Fruit fly (Drosophila melanogaster) whole organism, embryonic: ENCODE results near the gene Zwilch.

ENCODE experiments used
- Bgb ChIP-seq: fragments of 200-800 bp; sonication (Bioruptor generic); IDR thresholded peaks from 2 replicates; pipeline ENCODE4 v1.3.6; 2022; ENCODE audit warnings: missing biosample characterization, missing genetic modification characterization; ENCODE audit not compliant: partially characterized antibody
- CG10274 ChIP-seq: fragments of 200-800 bp; sonication (Bioruptor generic); optimal IDR thresholded peaks from 3 replicates; lab custom pipeline; 2017; ENCODE audit warnings: missing biosample characterization, mild to moderate bottlenecking, missing genetic modification characterization
- CG11085 ChIP-seq: fragments of 200-800 bp; sonication (Bioruptor generic); IDR thresholded peaks from 2 replicates; pipeline ENCODE4 v1.3.6; 2022; ENCODE audit warnings: missing biosample characterization, missing genetic modification characterization
- CG12744 ChIP-seq: fragments of 200-800 bp; sonication (Bioruptor generic); optimal IDR thresholded peaks from 2 replicates; lab custom pipeline; 2016; ENCODE audit warnings: missing biosample characterization, missing genetic modification characterization
- CG13424 ChIP-seq: fragments of 200-800 bp; sonication (Bioruptor generic); optimal IDR thresholded peaks from 2 replicates; lab custom pipeline; 2019; ENCODE audit warnings: missing biosample characterization, mild to moderate bottlenecking, missing genetic modification characterization, moderate library complexity
- CG13624 ChIP-seq: fragments of 200-800 bp; sonication (Bioruptor generic); optimal IDR thresholded peaks from 2 replicates; lab custom pipeline; 2016; ENCODE audit warnings: missing biosample characterization, missing genetic modification characterization
- CG13894 ChIP-seq: fragments of 200-800 bp; sonication (Bioruptor generic); optimal IDR thresholded peaks from 3 replicates; lab custom pipeline; 2018; ENCODE audit warnings: missing biosample characterization, mild to moderate bottlenecking, missing genetic modification characterization, moderate library complexity
- CG15269 ChIP-seq: fragments of 200-800 bp; sonication (Bioruptor generic); optimal IDR thresholded peaks from 2 replicates; lab custom pipeline; 2018; ENCODE audit warnings: missing biosample characterization, mild to moderate bottlenecking, missing genetic modification characterization, moderate library complexity
- CG17829 ChIP-seq: fragments of 200-800 bp; optimal IDR thresholded peaks from 2 replicates; lab custom pipeline; 2019; ENCODE audit warnings: missing biosample characterization, mild to moderate bottlenecking, missing genetic modification characterization, moderate library complexity
- CG18476 ChIP-seq: fragments of 200-800 bp; sonication (Bioruptor generic); optimal IDR thresholded peaks from 2 replicates; lab custom pipeline; 2016; ENCODE audit warnings: missing biosample characterization, mild to moderate bottlenecking, missing genetic modification characterization
- CG18599 ChIP-seq: fragments of 200-800 bp; sonication (Bioruptor generic); optimal IDR thresholded peaks from 3 replicates; lab custom pipeline; 2017; ENCODE audit warnings: missing biosample characterization, missing genetic modification characterization, mild to moderate bottlenecking, moderate library complexity, missing genetic modification reagents
- CG2129 ChIP-seq: fragments of 200-800 bp; sonication (Bioruptor generic); IDR thresholded peaks from 2 replicates; pipeline ENCODE4 v1.3.6; 2022; ENCODE audit warnings: missing biosample characterization, missing genetic modification characterization; ENCODE audit not compliant: partially characterized antibody
- CG2875 ChIP-seq: fragments of 200-800 bp; sonication (Bioruptor generic); optimal IDR thresholded peaks from 2 replicates; lab custom pipeline; 2017; ENCODE audit warnings: missing biosample characterization, mild to moderate bottlenecking, missing genetic modification characterization, missing genetic modification reagents
- CG31224 ChIP-seq: fragments of 200-800 bp; sonication (Bioruptor generic); IDR thresholded peaks from 2 replicates; pipeline ENCODE4 v1.3.6; 2022; ENCODE audit warnings: missing biosample characterization, missing genetic modification characterization
- CG32767 ChIP-seq: fragments of 200-800 bp; sonication (Bioruptor generic); IDR thresholded peaks from 2 replicates; pipeline ENCODE4 v1.3.6; 2022; ENCODE audit warnings: missing biosample characterization, missing genetic modification characterization
- CG3838 ChIP-seq: fragments of 200-800 bp; sonication (Bioruptor generic); optimal IDR thresholded peaks from 3 replicates; lab custom pipeline; 2016; ENCODE audit warnings: missing biosample characterization, missing genetic modification characterization
- CG6654 ChIP-seq: fragments of 200-800 bp; sonication (Bioruptor generic); optimal IDR thresholded peaks from 2 replicates; lab custom pipeline; 2017; ENCODE audit warnings: missing biosample characterization, mild to moderate bottlenecking, missing genetic modification characterization
- CG7357 ChIP-seq: fragments of 200-800 bp; sonication (Bioruptor generic); IDR thresholded peaks from 3 replicates; pipeline ENCODE4 v1.3.6; 2022; ENCODE audit warnings: missing biosample characterization, missing genetic modification characterization
- CG7372 ChIP-seq: fragments of 200-800 bp; sonication (Bioruptor generic); IDR thresholded peaks from 2 replicates; pipeline ENCODE4 v1.3.6; 2022; ENCODE audit warnings: missing biosample characterization, missing genetic modification characterization
- CG7963 ChIP-seq: fragments of 200-800 bp; sonication (Bioruptor generic); IDR thresholded peaks from 3 replicates; pipeline ENCODE4 v1.3.6; 2022; ENCODE audit warnings: missing biosample characterization, missing genetic modification characterization; ENCODE audit not compliant: partially characterized antibody
- CG8359 ChIP-seq: fragments of 200-800 bp; sonication (Bioruptor generic); optimal IDR thresholded peaks from 2 replicates; lab custom pipeline; 2017; ENCODE audit warnings: missing biosample characterization, mild to moderate bottlenecking, missing genetic modification characterization, borderline replicate concordance
- CG8765 ChIP-seq: fragments of 200-800 bp; sonication (Bioruptor generic); IDR thresholded peaks from 2 replicates; pipeline ENCODE4 v1.3.6; 2022; ENCODE audit warnings: missing biosample characterization, missing genetic modification characterization
- CG8924 ChIP-seq: fragments of 200-800 bp; optimal IDR thresholded peaks from 3 replicates; lab custom pipeline; 2019; ENCODE audit warnings: missing biosample characterization, mild to moderate bottlenecking, missing genetic modification characterization, moderate library complexity
- CG9727 ChIP-seq: fragments of 200-800 bp; sonication (Bioruptor generic); optimal IDR thresholded peaks from 3 replicates; lab custom pipeline; 2017; ENCODE audit warnings: missing biosample characterization, mild to moderate bottlenecking, missing genetic modification characterization
- Dll ChIP-seq: fragments of 200-800 bp; sonication (Bioruptor generic); IDR thresholded peaks from 4 replicates; pipeline ENCODE4 v1.3.6; 2022; ENCODE audit warnings: missing biosample characterization, missing genetic modification characterization; ENCODE audit not compliant: partially characterized antibody
- Elba2 ChIP-seq: fragments of 200-800 bp; sonication (Bioruptor generic); optimal IDR thresholded peaks from 3 replicates; lab custom pipeline; 2016; ENCODE audit warnings: missing biosample characterization, missing genetic modification characterization
- Hand ChIP-seq: fragments of 200-800 bp; sonication (Bioruptor generic); optimal IDR thresholded peaks from 2 replicates; lab custom pipeline; 2017; ENCODE audit warnings: mild to moderate bottlenecking, missing biosample characterization, missing genetic modification reagents, missing genetic modification characterization
- Hmr ChIP-seq: fragments of 200-800 bp; sonication (Bioruptor generic); optimal IDR thresholded peaks from 3 replicates; lab custom pipeline; 2017; ENCODE audit warnings: mild to moderate bottlenecking, missing biosample characterization, missing genetic modification reagents, missing genetic modification characterization
- Myb ChIP-seq: fragments of 200-800 bp; sonication (Bioruptor generic); optimal IDR thresholded peaks from 2 replicates; lab custom pipeline; 2016; ENCODE audit warnings: missing biosample characterization, missing genetic modification characterization
- NC2β ChIP-seq: fragments of 200-800 bp; sonication (Bioruptor generic); optimal IDR thresholded peaks from 2 replicates; lab custom pipeline; 2016; ENCODE audit warnings: missing biosample characterization, missing genetic modification characterization
- Sox100B ChIP-seq: fragments of 200-800 bp; sonication (Bioruptor generic); optimal IDR thresholded peaks from 3 replicates; lab custom pipeline; 2018; ENCODE audit warnings: missing biosample characterization, mild to moderate bottlenecking, missing genetic modification characterization
- crp ChIP-seq, 2 experiments: fragments of 200-800 bp; sonication (Bioruptor generic); optimal IDR thresholded peaks; 2 replicates in 1 of 2; 3 replicates in 1 of 2; lab custom pipeline; 2017; ENCODE audit warnings: missing biosample characterization in 2 of 2, missing genetic modification characterization in 2 of 2, mild to moderate bottlenecking in 1 of 2, moderate library complexity in 1 of 2
- dm ChIP-seq: fragments of 200-800 bp; sonication (Bioruptor generic); optimal IDR thresholded peaks from 3 replicates; lab custom pipeline; 2016; ENCODE audit warnings: missing biosample characterization, missing genetic modification characterization
- gfzf ChIP-seq: fragments of 200-800 bp; sonication (Bioruptor generic); optimal IDR thresholded peaks from 2 replicates; lab custom pipeline; 2016; ENCODE audit warnings: missing biosample characterization, mild to moderate bottlenecking, missing genetic modification characterization, moderate library complexity
- gro ChIP-seq: fragments of 200-800 bp; sonication (Bioruptor generic); optimal IDR thresholded peaks from 2 replicates; lab custom pipeline; 2016; ENCODE audit warnings: missing biosample characterization, missing genetic modification characterization
- hth ChIP-seq: fragments of >200 bp; optimal IDR thresholded peaks from 2 replicates; lab custom pipeline; 2017; ENCODE audit warnings: inconsistent platforms
- ind ChIP-seq: fragments of 200-800 bp; sonication (Bioruptor generic); optimal IDR thresholded peaks from 3 replicates; lab custom pipeline; 2016; ENCODE audit warnings: missing biosample characterization, missing genetic modification characterization
- kay ChIP-seq: fragments of 200-800 bp; sonication (Bioruptor generic); optimal IDR thresholded peaks from 2 replicates; lab custom pipeline; 2016; ENCODE audit warnings: missing biosample characterization, missing genetic modification characterization
- lab ChIP-seq: fragments of 200-800 bp; sonication (Bioruptor generic); optimal IDR thresholded peaks from 3 replicates; lab custom pipeline; 2017; ENCODE audit warnings: missing biosample characterization, missing genetic modification characterization, mild to moderate bottlenecking, moderate library complexity, missing genetic modification reagents
- nerfin-2 ChIP-seq: fragments of 200-800 bp; sonication (Bioruptor generic); IDR thresholded peaks from 2 replicates; pipeline ENCODE4 v1.3.6; 2022; ENCODE audit warnings: missing biosample characterization, missing genetic modification characterization; ENCODE audit not compliant: partially characterized antibody
- p53 ChIP-seq: fragments of 200-800 bp; sonication (Bioruptor generic); optimal IDR thresholded peaks from 2 replicates; lab custom pipeline; 2016; ENCODE audit warnings: missing biosample characterization, missing genetic modification characterization
- pita ChIP-seq: fragments of 200-800 bp; sonication (Bioruptor generic); optimal IDR thresholded peaks from 2 replicates; lab custom pipeline; 2017; ENCODE audit warnings: missing biosample characterization, mild to moderate bottlenecking, missing genetic modification characterization
- scrt ChIP-seq: fragments of 200-800 bp; sonication (Bioruptor generic); optimal IDR thresholded peaks from 2 replicates; lab custom pipeline; 2018; ENCODE audit warnings: missing biosample characterization, mild to moderate bottlenecking, missing genetic modification characterization, moderate library complexity
- sisA ChIP-seq: fragments of 200-800 bp; sonication (Bioruptor generic); IDR thresholded peaks from 2 replicates; pipeline ENCODE4 v1.3.6; 2022; ENCODE audit warnings: missing biosample characterization, missing genetic modification characterization
- slbo ChIP-seq: fragments of 200-800 bp; sonication (Bioruptor generic); IDR thresholded peaks from 2 replicates; pipeline ENCODE4 v1.3.6; 2022; ENCODE audit warnings: missing biosample characterization, missing genetic modification characterization
- so ChIP-seq: fragments of 200-800 bp; sonication (Bioruptor generic); IDR thresholded peaks from 3 replicates; pipeline ENCODE4 v1.3.6; 2022; ENCODE audit warnings: missing biosample characterization, missing genetic modification characterization
- tup ChIP-seq: fragments of 200-800 bp; sonication (Bioruptor generic); optimal IDR thresholded peaks from 2 replicates; lab custom pipeline; 2016; ENCODE audit warnings: missing biosample characterization, mild to moderate bottlenecking, missing genetic modification characterization, moderate library complexity
- tx ChIP-seq: fragments of 200-800 bp; sonication (Bioruptor generic); optimal IDR thresholded peaks from 2 replicates; lab custom pipeline; 2016; ENCODE audit warnings: missing biosample characterization, missing genetic modification characterization
- vfl ChIP-seq: fragments of 200-800 bp; sonication (Bioruptor generic); optimal IDR thresholded peaks from 2 replicates; lab custom pipeline; 2016; ENCODE audit warnings: missing biosample characterization, missing genetic modification characterization
- wdn ChIP-seq: fragments of 200-800 bp; sonication (Bioruptor generic); IDR thresholded peaks from 2 replicates; pipeline ENCODE4 v1.3.6; 2022; ENCODE audit warnings: missing biosample characterization, missing genetic modification characterization
- wek ChIP-seq: fragments of 200-800 bp; sonication (Bioruptor generic); optimal IDR thresholded peaks from 3 replicates; lab custom pipeline; 2018; ENCODE audit warnings: missing biosample characterization, mild to moderate bottlenecking, missing genetic modification characterization, moderate library complexity

Zwilch gene

DNA sequence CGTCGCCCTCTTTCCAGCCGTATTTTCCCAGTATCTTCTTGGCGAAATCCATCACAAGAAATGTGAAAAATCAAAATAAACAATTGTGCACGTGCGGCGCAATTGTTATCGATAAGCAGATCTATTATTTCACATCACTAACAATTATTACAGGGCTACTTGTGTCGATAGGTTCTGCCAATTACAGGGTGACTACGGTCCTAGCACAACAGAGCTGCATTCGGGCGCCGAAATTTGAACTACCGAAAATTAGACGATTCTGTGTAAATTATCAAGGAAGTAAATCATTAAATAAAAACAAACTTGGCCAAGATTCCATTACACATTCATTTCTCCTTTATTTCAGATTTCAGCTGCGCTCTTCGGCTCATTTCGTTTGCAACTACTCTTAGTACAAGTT lies 2.7 kb upstream of the Zwilch start, which contains the start of gene CG15561 (continued):
- TF ChIP-seq crp (GFP tag; optimal IDR thresholded peaks at IDR 0.05; lab: Kevin White, UChicago), result peak in 1 of 2 experiments; percentile 2
- no peak for TF ChIP-seq pita (GFP tag; lab: Kevin White, UChicago)
- TF ChIP-seq vfl (GFP tag; lab: Kevin White, UChicago), result peak; percentile 48
- peak; percentile 20 for TF ChIP-seq tx (GFP tag; lab: Kevin White, UChicago)
- TF ChIP-seq CG8359 (GFP tag; lab: Kevin White, UChicago), result no peak
- no peak for TF ChIP-seq wdn (GFP tag; lab: Robert Waterston, UW)
- TF ChIP-seq CG7963 (GFP tag; lab: Robert Waterston, UW), result no peak
- TF ChIP-seq gfzf (GFP tag; lab: Kevin White, UChicago), result peak; percentile 42
- no peak for TF ChIP-seq scrt (GFP tag; lab: Kevin White, UChicago)
- no peak for TF ChIP-seq nerfin-2
- no peak for TF ChIP-seq CG12744 (GFP tag; lab: Kevin White, UChicago)
- TF ChIP-seq CG7357, result no peak
- TF ChIP-seq CG18476, result no peak
- TF ChIP-seq CG8765 (GFP tag; lab: Robert Waterston, UW), result no peak
- TF ChIP-seq CG10274 (GFP tag; lab: Kevin White, UChicago), result no peak
- TF ChIP-seq kay (GFP tag; lab: Kevin White, UChicago), result no peak
- peak; percentile 22 for TF ChIP-seq CG8924
- no peak for TF ChIP-seq CG11085
- TF ChIP-seq tup (GFP tag; lab: Kevin White, UChicago), result no peak
- TF ChIP-seq gro, result peak; percentile 87
- peak; percentile 10 for TF ChIP-seq CG2875 (GFP tag; lab: Kevin White, UChicago)
- peak; percentile 80 for TF ChIP-seq CG13894 (tag; lab: Kevin White, UChicago)
- TF ChIP-seq NC2β (GFP tag; lab: Kevin White, UChicago), result peak; percentile 44
- TF ChIP-seq CG32767, result no peak
- no peak for TF ChIP-seq CG31224 (GFP tag; lab: Robert Waterston, UW)
- no peak for TF ChIP-seq lab (GFP tag; lab: Kevin White, UChicago)
- TF ChIP-seq CG15269, result no peak
- TF ChIP-seq so (GFP tag; lab: Robert Waterston, UW), result no peak
- no peak for TF ChIP-seq Elba2 (GFP tag; lab: Kevin White, UChicago)
- peak; percentile 47 for TF ChIP-seq CG17829
- no peak for TF ChIP-seq CG6654 (GFP tag; lab: Kevin White, UChicago)
- no peak for TF ChIP-seq ind
- no peak for TF ChIP-seq Hand (GFP tag; lab: Kevin White, UChicago)
- no peak for TF ChIP-seq CG3838
- TF ChIP-seq Myb, result peak; percentile 56
- no peak for TF ChIP-seq slbo (GFP tag; lab: Robert Waterston, UW)
- TF ChIP-seq Bgb (GFP tag; lab: Robert Waterston, UW), result no peak
- TF ChIP-seq CG2129 (GFP tag; lab: Robert Waterston, UW), result no peak
- TF ChIP-seq wek (GFP tag; lab: Kevin White, UChicago), result peak; percentile 53
- TF ChIP-seq Dll (GFP tag; lab: Robert Waterston, UW), result no peak
- TF ChIP-seq CG13624 (GFP tag; lab: Kevin White, UChicago), result peak; percentile 70
- no peak for TF ChIP-seq CG7372 (GFP tag; lab: Robert Waterston, UW)
- TF ChIP-seq Hmr (GFP tag; lab: Kevin White, UChicago), result peak; percentile 67
- peak; percentile 57 for TF ChIP-seq CG13424 (tag; lab: Kevin White, UChicago)
- no peak for TF ChIP-seq sisA (GFP tag; lab: Robert Waterston, UW)
- no peak for TF ChIP-seq hth (lab: Kevin White, UChicago)
- no peak for TF ChIP-seq CG18599 (GFP tag; lab: Kevin White, UChicago)
- TF ChIP-seq CG9727 (GFP tag; lab: Kevin White, UChicago), result peak; percentile 37
- peak; percentile 96 for TF ChIP-seq dm
- TF ChIP-seq p53 (GFP tag; lab: Kevin White, UChicago), result no peak
- no peak for TF ChIP-seq Sox100B (GFP tag; lab: Kevin White, UChicago)
